Fruit fly (Drosophila melanogaster): ENCODE results near the gene mRpL32.

The mRpL32 gene

DNA sequence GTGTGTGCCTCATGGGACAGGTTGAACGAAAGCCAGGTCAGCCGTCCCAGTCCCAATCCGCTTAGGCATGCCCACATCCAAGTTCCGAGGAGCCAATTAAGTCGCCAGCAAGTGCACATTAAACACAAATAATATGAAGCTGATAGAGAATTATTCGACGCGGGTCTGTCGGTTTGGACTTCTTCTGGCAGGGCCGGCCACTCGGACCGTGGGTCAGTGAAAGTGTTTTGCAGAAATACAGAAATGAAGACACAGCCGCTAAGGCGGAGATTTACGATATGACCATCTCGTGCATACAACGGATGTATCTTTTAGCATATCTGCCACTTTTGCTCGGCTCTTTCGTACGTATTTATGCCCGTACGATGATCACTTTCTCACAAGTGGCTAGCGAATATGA lies 4.4 kb upstream of the mRpL32 start:
- TF ChIP-seq h (optimal IDR thresholded peaks at IDR 0.05): no peak
- TF ChIP-seq Myc (optimal IDR thresholded peaks at IDR 0.05): no peak
- no peak for TF ChIP-seq ttk (optimal IDR thresholded peaks at IDR 0.05)
- no peak for TF ChIP-seq insv (optimal IDR thresholded peaks at IDR 0.05)
- TF ChIP-seq psq (optimal IDR thresholded peaks at IDR 0.05): no peak
- TF ChIP-seq Sin3A (optimal IDR thresholded peaks at IDR 0.05): no peak

dm6 chr3R:31250426-31251034 lies 2.1 kb upstream of the mRpL32 start:
- TF ChIP-seq psq (optimal IDR thresholded peaks at IDR 0.05): no peak
- no peak for TF ChIP-seq Myc (optimal IDR thresholded peaks at IDR 0.05)
- no peak for TF ChIP-seq Sin3A (optimal IDR thresholded peaks at IDR 0.05)
- TF ChIP-seq h (optimal IDR thresholded peaks at IDR 0.05): no peak
- TF ChIP-seq ttk (optimal IDR thresholded peaks at IDR 0.05): no peak
- no peak for TF ChIP-seq insv (optimal IDR thresholded peaks at IDR 0.05)

dm6 chr3R:31251130-31251770 lies 1.4 kb upstream of the mRpL32 start:
- TF ChIP-seq h (optimal IDR thresholded peaks at IDR 0.05): no peak
- TF ChIP-seq Myc (optimal IDR thresholded peaks at IDR 0.05): no peak
- no peak for TF ChIP-seq psq (optimal IDR thresholded peaks at IDR 0.05)
- no peak for TF ChIP-seq Sin3A (optimal IDR thresholded peaks at IDR 0.05)
- TF ChIP-seq insv (optimal IDR thresholded peaks at IDR 0.05): no peak
- no peak for TF ChIP-seq ttk (optimal IDR thresholded peaks at IDR 0.05)

DNA sequence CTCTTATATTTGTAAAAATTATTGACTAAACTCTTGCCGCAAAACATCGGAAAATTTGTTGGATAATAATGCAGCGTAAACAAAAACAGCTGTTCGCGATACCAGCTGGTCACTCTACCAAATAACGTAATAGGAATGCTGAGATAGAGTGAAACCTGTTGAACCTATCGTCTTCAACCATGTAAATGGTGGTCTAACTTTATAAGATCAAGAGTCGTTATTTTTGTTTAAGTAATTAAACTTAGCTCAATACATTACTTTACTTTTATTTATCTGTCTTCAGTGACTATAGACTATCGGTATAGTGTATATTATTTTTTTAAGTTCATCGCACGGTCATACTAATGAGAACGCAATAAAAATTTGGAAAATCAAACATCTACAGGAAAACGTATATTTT lies 2.1 kb downstream of the mRpL32 start, which contains the start of the genes CG1750 and spn-F:
TSS of gene CG1750 (minus strand) at position 93 of the 400 bp plus-strand sequence.
TSS of gene spn-F (plus strand) at position 320 of the 400 bp plus-strand sequence.
- TF ChIP-seq Myc (optimal IDR thresholded peaks at IDR 0.05): no peak
- no peak for TF ChIP-seq ttk (optimal IDR thresholded peaks at IDR 0.05)
- TF ChIP-seq Sin3A (optimal IDR thresholded peaks at IDR 0.05): no peak
- no peak for TF ChIP-seq psq (optimal IDR thresholded peaks at IDR 0.05)
- TF ChIP-seq h (optimal IDR thresholded peaks at IDR 0.05): no peak
- TF ChIP-seq insv (optimal IDR thresholded peaks at IDR 0.05): no peak

- TF ChIP-seq Sin3A (optimal IDR thresholded peaks at IDR 0.05): no peak
- no peak for TF ChIP-seq Myc (optimal IDR thresholded peaks at IDR 0.05)
- no peak for TF ChIP-seq psq (optimal IDR thresholded peaks at IDR 0.05)
- no peak for TF ChIP-seq h (optimal IDR thresholded peaks at IDR 0.05)
- no peak for TF ChIP-seq ttk (optimal IDR thresholded peaks at IDR 0.05)
- TF ChIP-seq insv (optimal IDR thresholded peaks at IDR 0.05): no peak
Measured at dm6 chr3R:31257299-31257698, 4.6 kb downstream of the mRpL32 start, which contains the start of gene CAH6. TSS of gene CAH6 (plus strand) at chr3R:31257599.

DNA sequence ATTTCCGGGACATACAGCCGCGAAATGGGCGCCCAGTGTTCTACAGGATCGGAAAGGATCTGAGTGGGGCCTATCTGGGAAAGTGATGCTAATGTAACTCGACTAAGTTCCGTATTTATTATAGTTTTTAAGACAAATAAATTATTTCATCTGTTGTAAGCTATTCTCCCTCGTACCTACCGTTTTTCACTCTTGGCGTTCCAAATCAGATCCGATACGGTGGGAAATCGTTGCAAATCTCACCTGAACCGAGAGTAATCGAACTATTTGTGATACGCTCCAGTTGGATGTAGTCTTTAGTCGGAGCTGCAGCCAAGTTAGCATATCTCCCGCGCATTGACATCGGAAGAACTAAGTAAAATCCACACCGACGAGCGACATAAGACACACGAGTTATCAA lies 7.3 kb downstream of the mRpL32 start, which contains the start of gene CAH16:
TSS of gene CAH16 (plus strand) at position 301 of the 400 bp plus-strand sequence.
- TF ChIP-seq Sin3A (optimal IDR thresholded peaks at IDR 0.05) (no peak), ttk (optimal IDR thresholded peaks at IDR 0.05) (no peak), h (optimal IDR thresholded peaks at IDR 0.05) (no peak), psq (optimal IDR thresholded peaks at IDR 0.05) (no peak), insv (optimal IDR thresholded peaks at IDR 0.05) (no peak), Myc (optimal IDR thresholded peaks at IDR 0.05) (no peak)

dm6 chr3R:31262298-31262697 lies 9.6 kb downstream of the mRpL32 start, which contains the start of gene CAH5:
TSS of gene CAH5 (plus strand) at chr3R:31262598.
- TF ChIP-seq ttk (optimal IDR thresholded peaks at IDR 0.05): no peak
- TF ChIP-seq Sin3A (optimal IDR thresholded peaks at IDR 0.05): no peak

- TF ChIP-seq insv (optimal IDR thresholded peaks at IDR 0.05) (no peak), ttk (optimal IDR thresholded peaks at IDR 0.05) (no peak), h (optimal IDR thresholded peaks at IDR 0.05) (no peak), Sin3A (optimal IDR thresholded peaks at IDR 0.05) (no peak), Myc (optimal IDR thresholded peaks at IDR 0.05) (no peak), psq (optimal IDR thresholded peaks at IDR 0.05) (no peak)
Measured at dm6 chr3R:31263934-31264333, 11.3 kb downstream of the mRpL32 start.

- TF ChIP-seq Myc (optimal IDR thresholded peaks at IDR 0.05) (no peak), psq (optimal IDR thresholded peaks at IDR 0.05) (no peak), ttk (optimal IDR thresholded peaks at IDR 0.05) (no peak), h (optimal IDR thresholded peaks at IDR 0.05) (no peak), insv (optimal IDR thresholded peaks at IDR 0.05) (no peak), Sin3A (optimal IDR thresholded peaks at IDR 0.05) (no peak)
Measured at dm6 chr3R:31265430-31265829, 12.8 kb downstream of the mRpL32 start, which contains the start of gene ppk24. TSS of gene ppk24 (plus strand) at chr3R:31265730.

DNA sequence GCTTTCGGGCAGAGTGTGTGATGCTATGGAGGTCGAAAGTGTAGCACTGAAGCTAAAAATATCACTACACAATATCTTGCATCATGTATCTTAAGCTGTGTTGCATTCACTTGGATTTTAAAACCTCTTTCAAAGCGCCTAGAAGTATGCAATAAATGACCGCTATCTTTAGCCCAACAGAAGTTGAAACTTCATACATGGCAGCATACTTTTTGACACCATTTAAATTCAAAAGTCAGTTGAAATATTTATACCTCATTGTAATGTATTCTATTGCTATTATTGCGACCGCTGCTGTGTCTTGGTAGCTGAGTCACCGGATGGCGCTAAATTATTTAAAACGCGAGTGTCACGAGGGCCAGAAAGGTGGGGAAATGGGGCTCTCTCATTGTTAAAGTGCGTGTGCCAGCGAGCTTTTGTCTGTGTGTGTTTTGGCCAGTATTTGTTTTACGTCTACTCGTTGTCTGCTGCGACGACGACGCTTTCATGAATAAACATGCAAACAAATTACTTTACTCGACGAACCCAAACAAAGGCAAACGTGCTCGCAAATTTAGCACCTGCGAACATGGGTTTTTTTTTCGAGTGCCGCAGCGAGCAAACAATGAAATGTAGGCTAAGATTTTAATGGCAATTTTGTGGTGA lies 18.2 kb downstream of the mRpL32 start:
- TF ChIP-seq ttk (optimal IDR thresholded peaks at IDR 0.05) (no peak), Sin3A (optimal IDR thresholded peaks at IDR 0.05) (no peak), h (optimal IDR thresholded peaks at IDR 0.05) (no peak), insv (optimal IDR thresholded peaks at IDR 0.05) (no peak), Myc (optimal IDR thresholded peaks at IDR 0.05) (no peak), psq (optimal IDR thresholded peaks at IDR 0.05) (no peak)

dm6 chr3R:31285791-31286190 lies 33.1 kb downstream of the mRpL32 start:
- TF ChIP-seq ttk (optimal IDR thresholded peaks at IDR 0.05) (no peak), h (optimal IDR thresholded peaks at IDR 0.05) (no peak), psq (optimal IDR thresholded peaks at IDR 0.05) (no peak), Myc (optimal IDR thresholded peaks at IDR 0.05) (no peak), Sin3A (optimal IDR thresholded peaks at IDR 0.05) (no peak), insv (optimal IDR thresholded peaks at IDR 0.05) (no peak)

- no peak for TF ChIP-seq insv (optimal IDR thresholded peaks at IDR 0.05)
- no peak for TF ChIP-seq Sin3A (optimal IDR thresholded peaks at IDR 0.05)
- no peak for TF ChIP-seq psq (optimal IDR thresholded peaks at IDR 0.05)
Measured at dm6 chr3R:31287522-31287921, 34.9 kb downstream of the mRpL32 start.
